Worm (Caenorhabditis elegans) whole organism, late embryonic: ENCODE data around the gene lin-26.

Experiments used
- hlh-6 ChIP-seq: sonication (generic microtip); optimal IDR thresholded peaks from 2 replicates; lab custom pipeline; 2016; ENCODE audit warnings: missing genotype, missing genetic modification characterization, missing compliant biosample characterization
- sox-4 ChIP-seq: sonication (generic microtip); optimal IDR thresholded peaks from 2 replicates; lab custom pipeline; 2017; ENCODE audit warnings: mild to moderate bottlenecking, missing genetic modification characterization, inconsistent platforms, missing compliant biosample characterization

ce11 chrII:7678512-7678911 lies 3.5 kb upstream of the lin-26 start:
- TF ChIP-seq hlh-6 (tag; lab: Kevin White, UChicago) = no peak
- TF ChIP-seq sox-4 (tag; lab: Kevin White, UChicago) = no peak
